Worm (Caenorhabditis elegans) whole organism, young adult: ENCODE results near the gene frg-1.

Source experiments
- B0035.1 ChIP-seq: sonication (generic microtip); optimal IDR thresholded peaks from 2 replicates; lab custom pipeline; 2016; ENCODE audit warnings: missing genetic modification characterization, mild to moderate bottlenecking, missing compliant biosample characterization, missing genotype, missing genetic modification reagents
- D2030.7 ChIP-seq: fragments of 200-800 bp; sonication (Bioruptor generic); IDR thresholded peaks from 2 replicates; pipeline ENCODE4 v1.3.6; 2022; ENCODE audit warnings: missing genetic modification reagents, missing genetic modification characterization, missing compliant biosample characterization
- F57A8.1 ChIP-seq: fragments of 200-800 bp; sonication (Bioruptor generic); optimal IDR thresholded peaks from 2 replicates; lab custom pipeline; 2018; ENCODE audit warnings: mild to moderate bottlenecking, missing genetic modification characterization, moderate library complexity, missing compliant biosample characterization
- F57C9.4 ChIP-seq: sonication (generic microtip); optimal IDR thresholded peaks from 2 replicates; lab custom pipeline; 2017; ENCODE audit warnings: mild to moderate bottlenecking, missing genetic modification characterization, missing compliant biosample characterization
- Y53G8AR.9 ChIP-seq: fragments of 200-800 bp; sonication (Bioruptor generic); conservative IDR thresholded peaks from 2 replicates; pipeline ENCODE4 v1.3.6; 2022; ENCODE audit warnings: missing genetic modification reagents, missing genetic modification characterization, missing compliant biosample characterization
- Y95B8A.8 ChIP-seq: fragments of 200-800 bp; sonication (Bioruptor generic); IDR thresholded peaks from 2 replicates; pipeline ENCODE4 v1.3.6; 2022; ENCODE audit warnings: missing genetic modification reagents, missing genetic modification characterization, missing compliant biosample characterization
- athp-1 ChIP-seq: sonication (generic microtip); optimal IDR thresholded peaks from 2 replicates; lab custom pipeline; 2017; ENCODE audit warnings: mild to moderate bottlenecking, missing genetic modification characterization, missing compliant biosample characterization
- attf-3 ChIP-seq: fragments of 200-800 bp; sonication (Bioruptor generic); conservative IDR thresholded peaks from 2 replicates; pipeline ENCODE4 v1.3.6; 2022; ENCODE audit warnings: missing genetic modification reagents, missing genetic modification characterization, missing compliant biosample characterization
- ccch-3 ChIP-seq: fragments of 200-800 bp; sonication (Bioruptor generic); optimal IDR thresholded peaks from 2 replicates; lab custom pipeline; 2018; ENCODE audit warnings: mild to moderate bottlenecking, missing genetic modification characterization, missing compliant biosample characterization
- cebp-1 ChIP-seq, 2 experiments: fragments of 200-800 bp in 1 of 2; sonication (Bioruptor generic) in 1 of 2; sonication (generic microtip) in 1 of 2; IDR thresholded peaks in 1 of 2; optimal IDR thresholded peaks in 1 of 2; 2 replicates each; pipeline versions ENCODE4 v1.3.6 to Lab custom; 2017 to 2022; ENCODE audit warnings: missing compliant biosample characterization in 2 of 2, missing genetic modification characterization in 2 of 2, mild to moderate bottlenecking in 1 of 2, missing genetic modification reagents in 1 of 2, moderate library complexity in 1 of 2
- ceh-100 ChIP-seq: fragments of 200-800 bp; sonication (Bioruptor generic); IDR thresholded peaks from 2 replicates; pipeline ENCODE4 v1.3.6; 2022; ENCODE audit warnings: missing genetic modification reagents, missing genetic modification characterization, missing compliant biosample characterization
- ceh-91 ChIP-seq: fragments of 200-800 bp; sonication (Bioruptor generic); IDR thresholded peaks from 2 replicates; pipeline ENCODE4 v1.3.6; 2022; ENCODE audit warnings: missing genetic modification reagents, missing genetic modification characterization, missing compliant biosample characterization
- egl-18 ChIP-seq: fragments of 200-800 bp; sonication (Bioruptor generic); IDR thresholded peaks from 2 replicates; pipeline ENCODE4 v1.3.6; 2022; ENCODE audit warnings: missing genetic modification reagents, missing genetic modification characterization, missing compliant biosample characterization
- egl-44 ChIP-seq: fragments of 200-800 bp; sonication (Bioruptor generic); IDR thresholded peaks from 2 replicates; pipeline ENCODE4 v1.3.6; 2022; ENCODE audit warnings: missing genetic modification reagents, missing genetic modification characterization, missing compliant biosample characterization
- hlh-26 ChIP-seq: fragments of 200-800 bp; sonication (Bioruptor generic); conservative IDR thresholded peaks from 2 replicates; pipeline ENCODE4 v1.3.6; 2022; ENCODE audit warnings: missing genetic modification reagents, missing genetic modification characterization, missing compliant biosample characterization
- let-607 ChIP-seq, 2 experiments: fragments of 200-800 bp in 1 of 2; sonication (Bioruptor generic) in 1 of 2; sonication (generic microtip) in 1 of 2; optimal IDR thresholded peaks; 2 replicates each; lab custom pipeline; 2016 to 2018; ENCODE audit warnings: mild to moderate bottlenecking in 2 of 2, missing compliant biosample characterization in 2 of 2, missing genetic modification characterization in 2 of 2, moderate library complexity in 2 of 2, missing genotype in 1 of 2
- lsl-1 ChIP-seq: fragments of 200-800 bp; sonication (Bioruptor generic); optimal IDR thresholded peaks from 2 replicates; lab custom pipeline; 2018; ENCODE audit warnings: mild to moderate bottlenecking, missing genetic modification characterization, moderate library complexity, missing compliant biosample characterization
- madf-6 ChIP-seq: fragments of 200-800 bp; sonication (Bioruptor generic); IDR thresholded peaks from 2 replicates; pipeline ENCODE4 v1.3.6; 2022; ENCODE audit warnings: missing genetic modification reagents, missing genetic modification characterization, missing compliant biosample characterization
- madf-8 ChIP-seq: fragments of 200-800 bp; sonication (Bioruptor generic); conservative IDR thresholded peaks from 2 replicates; pipeline ENCODE4 v1.3.6; 2022; ENCODE audit warnings: missing genetic modification reagents, missing genetic modification characterization, missing compliant biosample characterization
- mcd-1 ChIP-seq: fragments of 200-800 bp; sonication (Bioruptor generic); IDR thresholded peaks from 2 replicates; pipeline ENCODE4 v1.3.6; 2022; ENCODE audit warnings: missing genetic modification reagents, missing genetic modification characterization, missing compliant biosample characterization
- mxl-1 ChIP-seq: sonication (generic microtip); optimal IDR thresholded peaks from 2 replicates; lab custom pipeline; 2016; ENCODE audit warnings: missing genetic modification characterization, missing compliant biosample characterization
- nfya-1 ChIP-seq: sonication (generic microtip); optimal IDR thresholded peaks from 2 replicates; lab custom pipeline; 2017; ENCODE audit warnings: antibody characterized with exemption, missing compliant biosample characterization, missing genetic modification characterization, borderline replicate concordance; ENCODE audit not compliant: insufficient read depth
- nhr-120 ChIP-seq: fragments of 200-800 bp; sonication (Bioruptor generic); IDR thresholded peaks from 2 replicates; pipeline ENCODE4 v1.3.6; 2022; ENCODE audit warnings: missing genetic modification characterization, missing compliant biosample characterization
- nhr-80 ChIP-seq: sonication (generic microtip); optimal IDR thresholded peaks from 2 replicates; lab custom pipeline; 2016; ENCODE audit warnings: missing genetic modification characterization, missing compliant biosample characterization
- pbrm-1 ChIP-seq: fragments of 200-800 bp; sonication (Bioruptor generic); IDR thresholded peaks from 2 replicates; pipeline ENCODE4 v1.3.6; 2022; ENCODE audit warnings: missing genetic modification reagents, missing genetic modification characterization, missing compliant biosample characterization
- pha-4 ChIP-seq: fragments of 150-350 bp; sonication (generic microtip); optimal IDR thresholded peaks from 2 replicates; lab custom pipeline; 2014; ENCODE audit warnings: missing biosample characterization, missing genetic modification reagents, missing genetic modification characterization
- rec-8 ChIP-seq, 2 experiments: sonication (generic microtip); optimal IDR thresholded peaks; 2 replicates each; lab custom pipeline; 2016; ENCODE audit warnings: mild to moderate bottlenecking in 2 of 2, missing genetic modification characterization in 2 of 2, missing genetic modification reagents in 2 of 2, missing genotype in 2 of 2, missing biosample characterization in 1 of 2, missing compliant biosample characterization in 1 of 2, moderate library complexity in 1 of 2
- repo-1 ChIP-seq: sonication (generic microtip); optimal IDR thresholded peaks from 2 replicates; lab custom pipeline; 2017; ENCODE audit warnings: mild to moderate bottlenecking, missing genetic modification characterization, missing compliant biosample characterization
- snpc-1.3 ChIP-seq: sonication (generic microtip); optimal IDR thresholded peaks from 2 replicates; lab custom pipeline; 2017; ENCODE audit warnings: missing genetic modification characterization, mild to moderate bottlenecking, missing compliant biosample characterization, antibody characterized with exemption, moderate library complexity, missing genotype, missing genetic modification reagents; ENCODE audit not compliant: insufficient read depth
- snpc-3.4 ChIP-seq: sonication (generic microtip); optimal IDR thresholded peaks from 2 replicates; lab custom pipeline; 2017; ENCODE audit warnings: missing genetic modification characterization, mild to moderate bottlenecking, missing compliant biosample characterization, antibody characterized with exemption, moderate library complexity, missing genotype, missing genetic modification reagents
- tbp1 ChIP-seq: fragments of 200-800 bp; sonication (Bioruptor generic); optimal IDR thresholded peaks from 2 replicates; lab custom pipeline; 2018; ENCODE audit warnings: mild to moderate bottlenecking, missing genetic modification characterization, missing compliant biosample characterization
- tlf-1 ChIP-seq: fragments of 200-800 bp; sonication (Bioruptor generic); optimal IDR thresholded peaks from 2 replicates; lab custom pipeline; 2018; ENCODE audit warnings: mild to moderate bottlenecking, missing genetic modification characterization, missing compliant biosample characterization
- unc-62 ChIP-seq: fragments of 150-350 bp; optimal IDR thresholded peaks from 2 replicates; lab custom pipeline; 2014; ENCODE audit warnings: missing biosample characterization, missing genetic modification reagents, missing genetic modification characterization
- xnd-1 ChIP-seq: sonication (generic microtip); optimal IDR thresholded peaks from 2 replicates; lab custom pipeline; 2016; ENCODE audit warnings: missing genotype, missing genetic modification reagents, missing genetic modification characterization, missing compliant biosample characterization
- zfh-2 ChIP-seq: fragments of 200-800 bp; sonication (Bioruptor generic); conservative IDR thresholded peaks from 2 replicates; pipeline ENCODE4 v1.3.6; 2022; ENCODE audit warnings: missing genetic modification reagents, missing genetic modification characterization, missing compliant biosample characterization
- ztf-26 ChIP-seq: sonication (generic microtip); optimal IDR thresholded peaks from 2 replicates; lab custom pipeline; 2017; ENCODE audit warnings: missing genetic modification characterization, missing compliant biosample characterization

Gene frg-1

ce11 chrIII:12967437-12968043, 11.4 kb upstream of the frg-1 start (continued):
- TF ChIP-seq cebp-1 (GFP tag; IDR thresholded peaks at IDR 0.05; lab: Robert Waterston, UW) (no peak), cebp-1 (tag; optimal IDR thresholded peaks at IDR 0.05; lab: Kevin White, UChicago) (no peak), snpc-3.4 (tag; lab: Kevin White, UChicago) (no peak), nhr-80 (tag; lab: Kevin White, UChicago) (peak; percentile 63), snpc-1.3 (tag; lab: Kevin White, UChicago) (no peak)

ce11 chrIII:12968330-12968729, 10.6 kb upstream of the frg-1 start:
- TF ChIP-seq zfh-2 (GFP tag; lab: Robert Waterston, UW) (peak; percentile 62), hlh-26 (GFP tag; lab: Robert Waterston, UW) (no peak)
- TF ChIP-seq, all 124 proteins: peak for 1

- TF ChIP-seq F57C9.4 (tag; lab: Kevin White, UChicago) (no peak), egl-18 (GFP tag; lab: Robert Waterston, UW) (no peak), Y53G8AR.9 (GFP tag; lab: Robert Waterston, UW) (no peak), ceh-91 (no peak), madf-6 (peak; percentile 47), ccch-3 (no peak), ceh-100 (no peak), B0035.1 (tag; lab: Kevin White, UChicago) (no peak), pbrm-1 (GFP tag; lab: Robert Waterston, UW) (no peak), ztf-26 (tag; lab: Kevin White, UChicago) (no peak), repo-1 (tag; lab: Kevin White, UChicago) (no peak), unc-62 (no peak), madf-8 (GFP tag; lab: Robert Waterston, UW) (peak; percentile 44), lsl-1 (GFP tag; lab: Kevin White, UChicago) (peak; percentile 66), athp-1 (tag; lab: Kevin White, UChicago) (no peak), mcd-1 (GFP tag; lab: Robert Waterston, UW) (no peak), tlf-1 (GFP tag; lab: Kevin White, UChicago) (no peak), D2030.7 (GFP tag; lab: Robert Waterston, UW) (no peak), nfya-1 (tag; lab: Kevin White, UChicago) (no peak), rec-8 (tag; optimal IDR thresholded peaks at IDR 0.05; lab: Kevin White, UChicago) (no peak), let-607 (tag; optimal IDR thresholded peaks at IDR 0.05; lab: Kevin White, UChicago) (peak in 1 of 2 experiments; percentile 15)
Measured at ce11 chrIII:12971828-12972379, 7.1 kb upstream of the frg-1 start.

- TF ChIP-seq tbp1 (GFP tag; lab: Kevin White, UChicago), result no peak
- no peak for TF ChIP-seq egl-44 (GFP tag; lab: Robert Waterston, UW)
- no peak for TF ChIP-seq nhr-120 (GFP tag; lab: Robert Waterston, UW)
- TF ChIP-seq Y95B8A.8 (GFP tag; lab: Robert Waterston, UW), result no peak
- TF ChIP-seq athp-1 (tag; lab: Kevin White, UChicago), result no peak
- TF ChIP-seq mxl-1, result no peak
- TF ChIP-seq F57C9.4 (tag; lab: Kevin White, UChicago), result no peak
- TF ChIP-seq attf-3, result no peak
- no peak for TF ChIP-seq pha-4 (tag; lab: Kevin White, UChicago)
- no peak for TF ChIP-seq snpc-1.3 (tag; lab: Kevin White, UChicago)
- no peak for TF ChIP-seq F57A8.1
- TF ChIP-seq xnd-1, result no peak
Measured at ce11 chrIII:12972398-12972797, 6.6 kb upstream of the frg-1 start, which contains the start of gene bckd-1A. Gene bckd-1A (minus strand): TSS chrIII:12972498.
